Worm (Caenorhabditis elegans) whole organism, L1 larva: Measurements from ENCODE around the gene str-204.
A peak's percentile ranks its signal among the peaks of the same experiment; 100 is the strongest.

Experiments
- C04F5.9 ChIP-seq: sonication (generic microtip); optimal IDR thresholded peaks from 2 replicates; lab custom pipeline; 2016; ENCODE audit warnings: missing genetic modification characterization, missing compliant biosample characterization
- C16A3.4 ChIP-seq: fragments of 150-350 bp; optimal IDR thresholded peaks from 2 replicates; lab custom pipeline; 2014; ENCODE audit warnings: missing biosample characterization, missing genetic modification characterization
- C34B4.2 ChIP-seq: sonication (generic microtip); optimal IDR thresholded peaks from 2 replicates; lab custom pipeline; 2017; ENCODE audit warnings: mild to moderate bottlenecking, missing genetic modification characterization, missing compliant biosample characterization
- F16B12.6 ChIP-seq: fragments of 150-350 bp; optimal IDR thresholded peaks from 2 replicates; lab custom pipeline; 2014; ENCODE audit warnings: missing biosample characterization, missing genetic modification characterization
- Y116A8C.19 ChIP-seq: sonication (generic microtip); optimal IDR thresholded peaks from 2 replicates; lab custom pipeline; 2016; ENCODE audit warnings: missing compliant biosample characterization, missing genetic modification characterization, borderline replicate concordance
- aha-1 ChIP-seq: fragments of 150-350 bp; optimal IDR thresholded peaks from 2 replicates; lab custom pipeline; 2014; ENCODE audit warnings: missing biosample characterization, missing genetic modification characterization
- ama-1 ChIP-seq: fragments of 150-350 bp; optimal IDR thresholded peaks from 2 replicates; lab custom pipeline; 2014
- ceh-82 ChIP-seq, 3 experiments: fragments of 150-350 bp in 1 of 3; sonication (generic microtip) in 2 of 3; optimal IDR thresholded peaks; 2 replicates each; lab custom pipeline; 2014 to 2017; ENCODE audit warnings: missing biosample characterization in 3 of 3, missing genetic modification characterization in 3 of 3
- ceh-90 ChIP-seq: sonication (generic microtip); optimal IDR thresholded peaks from 2 replicates; lab custom pipeline; 2016; ENCODE audit warnings: missing genetic modification characterization, missing compliant biosample characterization
- dpl-1 ChIP-seq, 3 experiments: fragments of 150-350 bp in 2 of 3; sonication (generic microtip) in 1 of 3; optimal IDR thresholded peaks; 2 replicates each; lab custom pipeline; 2014 to 2017; ENCODE audit warnings: missing biosample characterization in 3 of 3, missing genetic modification characterization in 3 of 3, missing genetic modification reagents in 3 of 3
- efl-1 ChIP-seq, 4 experiments: fragments of 150-350 bp; optimal IDR thresholded peaks in 3 of 4; peaks in 1 of 4; 1 replicate in 1 of 4; 2 replicates in 3 of 4; lab custom pipeline; 2014; ENCODE audit warnings: missing biosample characterization in 2 of 4, missing genetic modification characterization in 2 of 4, missing genetic modification reagents in 2 of 4
- efl-3 ChIP-seq: fragments of 200-800 bp; sonication (Bioruptor generic); optimal IDR thresholded peaks from 2 replicates; lab custom pipeline; 2018; ENCODE audit warnings: mild to moderate bottlenecking, missing genetic modification characterization, missing compliant biosample characterization
- egl-13 ChIP-seq: sonication (generic microtip); optimal IDR thresholded peaks from 2 replicates; lab custom pipeline; 2016; ENCODE audit warnings: missing genotype, missing genetic modification reagents, missing genetic modification characterization, missing compliant biosample characterization
- egl-27 ChIP-seq, 2 experiments: fragments of 150-350 bp in 1 of 2; sonication (generic microtip); optimal IDR thresholded peaks; 3 replicates each; lab custom pipeline; 2017 to 2018; ENCODE audit warnings: missing biosample characterization in 2 of 2, missing genetic modification characterization in 2 of 2, missing genetic modification reagents in 2 of 2
- fkh-4 ChIP-seq: sonication (generic microtip); optimal IDR thresholded peaks from 2 replicates; lab custom pipeline; 2016; ENCODE audit warnings: missing compliant biosample characterization, missing genetic modification characterization, borderline replicate concordance
- fkh-8 ChIP-seq: sonication (generic microtip); optimal IDR thresholded peaks from 2 replicates; lab custom pipeline; 2016; ENCODE audit warnings: mild to moderate bottlenecking, missing genetic modification characterization, missing compliant biosample characterization
- grh-1 ChIP-seq: fragments of 200-800 bp; sonication (Bioruptor generic); IDR thresholded peaks from 2 replicates; pipeline ENCODE4 v1.3.6; 2022; ENCODE audit warnings: missing genetic modification reagents, missing genetic modification characterization, missing compliant biosample characterization
- hlh-4 ChIP-seq: sonication (generic microtip); optimal IDR thresholded peaks from 2 replicates; lab custom pipeline; 2016; ENCODE audit warnings: mild to moderate bottlenecking, missing genetic modification characterization, missing compliant biosample characterization
- hpl-2 ChIP-seq: fragments of 150-350 bp; optimal IDR thresholded peaks from 2 replicates; lab custom pipeline; 2014; ENCODE audit warnings: missing biosample characterization, missing genetic modification reagents, missing genetic modification characterization
- jun-1 ChIP-seq: fragments of 150-350 bp; optimal IDR thresholded peaks from 2 replicates; lab custom pipeline; 2014; ENCODE audit warnings: missing biosample characterization, missing genetic modification reagents, missing genetic modification characterization
- lin-14 ChIP-seq: fragments of 200-800 bp; sonication (Bioruptor generic); optimal IDR thresholded peaks from 2 replicates; lab custom pipeline; 2018; ENCODE audit warnings: mild to moderate bottlenecking, missing genetic modification characterization, moderate library complexity, missing compliant biosample characterization
- lin-15B ChIP-seq: fragments of 150-350 bp; sonication (generic microtip); optimal IDR thresholded peaks from 3 replicates; lab custom pipeline; 2014; ENCODE audit warnings: missing biosample characterization, missing genetic modification characterization
- lir-3 ChIP-seq: sonication (generic microtip); optimal IDR thresholded peaks from 2 replicates; lab custom pipeline; 2016; ENCODE audit warnings: mild to moderate bottlenecking, missing genetic modification characterization, moderate library complexity, missing compliant biosample characterization; ENCODE audit not compliant: poor library complexity
- nhr-28 ChIP-seq: fragments of 150-350 bp; optimal IDR thresholded peaks from 2 replicates; lab custom pipeline; 2014; ENCODE audit warnings: missing biosample characterization, missing genetic modification characterization
- nhr-76 ChIP-seq: sonication (generic microtip); optimal IDR thresholded peaks from 2 replicates; lab custom pipeline; 2017; ENCODE audit warnings: missing biosample characterization, missing genetic modification characterization
- nhr-84 ChIP-seq: sonication (generic microtip); optimal IDR thresholded peaks from 2 replicates; lab custom pipeline; 2017; ENCODE audit warnings: missing biosample characterization, missing genetic modification characterization
- nhr-90 ChIP-seq: sonication (generic microtip); optimal IDR thresholded peaks from 2 replicates; lab custom pipeline; 2016; ENCODE audit warnings: mild to moderate bottlenecking, missing genetic modification characterization, missing compliant biosample characterization; ENCODE audit not compliant: poor library complexity
- pag-3 ChIP-seq: sonication (generic microtip); optimal IDR thresholded peaks from 2 replicates; lab custom pipeline; 2017; ENCODE audit warnings: missing genetic modification characterization, mild to moderate bottlenecking, missing compliant biosample characterization, antibody characterized with exemption, borderline replicate concordance; ENCODE audit not compliant: insufficient read depth
- pqm-1 ChIP-seq: sonication (generic microtip); optimal IDR thresholded peaks from 3 replicates; lab custom pipeline; 2017; ENCODE audit warnings: missing biosample characterization, missing genetic modification characterization
- rnt-1 ChIP-seq: sonication (generic microtip); optimal IDR thresholded peaks from 2 replicates; lab custom pipeline; 2016; ENCODE audit warnings: mild to moderate bottlenecking, missing genetic modification characterization, moderate library complexity, missing compliant biosample characterization
- skn-1 ChIP-seq: fragments of 150-350 bp; optimal IDR thresholded peaks from 2 replicates; lab custom pipeline; 2014; ENCODE audit warnings: missing biosample characterization, missing genetic modification characterization
- snpc-4 ChIP-seq: fragments of 150-350 bp; optimal IDR thresholded peaks from 2 replicates; lab custom pipeline; 2014; ENCODE audit warnings: missing biosample characterization, missing genetic modification characterization
- zag-1 ChIP-seq: fragments of 150-350 bp; optimal IDR thresholded peaks from 2 replicates; lab custom pipeline; 2014; ENCODE audit warnings: missing biosample characterization, missing genetic modification characterization
- zip-4 ChIP-seq: fragments of 200-800 bp; sonication (Bioruptor generic); optimal IDR thresholded peaks from 2 replicates; lab custom pipeline; 2018; ENCODE audit warnings: mild to moderate bottlenecking, missing genetic modification characterization, moderate library complexity, missing compliant biosample characterization

str-204 gene

ce11 chrV:7120168-7120567 lies 39.3 kb upstream of the str-204 start, which contains the start of gene srx-34:
Gene srx-34, minus strand, starts transcription at chrV:7120268.
- TF ChIP-seq pqm-1 (tag; lab: Kevin White, UChicago) = no peak
- no peak for TF ChIP-seq pag-3 (tag; lab: Kevin White, UChicago)
- TF ChIP-seq jun-1 (tag; lab: Kevin White, UChicago) = no peak
- no peak for TF ChIP-seq fkh-8 (tag; lab: Kevin White, UChicago)
- TF ChIP-seq snpc-4 (tag; lab: Kevin White, UChicago) = no peak
- no peak for TF ChIP-seq nhr-84 (tag; lab: Kevin White, UChicago)
- TF ChIP-seq ceh-90 (tag; lab: Kevin White, UChicago) = no peak
- TF ChIP-seq F16B12.6 (tag; lab: Kevin White, UChicago) = no peak

ce11 chrV:7123188-7123708 lies 36.2 kb upstream of the str-204 start, which contains the start of gene lmd-5:
Gene lmd-5, plus strand, starts transcription at chrV:7123658.
- TF ChIP-seq fkh-8 (tag; lab: Kevin White, UChicago) (no peak), lir-3 (no peak), efl-3 (GFP tag; lab: Kevin White, UChicago) (no peak), F16B12.6 (tag; lab: Kevin White, UChicago) (no peak), nhr-28 (tag; lab: Kevin White, UChicago) (no peak), C34B4.2 (tag; lab: Kevin White, UChicago) (no peak), hlh-4 (no peak), Y116A8C.19 (tag; lab: Kevin White, UChicago) (no peak), nhr-76 (tag; lab: Kevin White, UChicago) (no peak), grh-1 (no peak), skn-1 (tag; lab: Kevin White, UChicago) (no peak), ceh-82 (tag; optimal IDR thresholded peaks at IDR 0.05; lab: Kevin White, UChicago) (no peak)

ce11 chrV:7123979-7124378 lies 35.5 kb upstream of the str-204 start:
- TF ChIP-seq egl-27 (tag; optimal IDR thresholded peaks at IDR 0.05; lab: Kevin White, UChicago) (no peak), lin-15B (tag; lab: Kevin White, UChicago) (no peak), rnt-1 (tag; lab: Kevin White, UChicago) (no peak), hpl-2 (GFP tag; lab: Kevin White, UChicago) (no peak), dpl-1 (GFP tag; optimal IDR thresholded peaks at IDR 0.05; lab: Kevin White, UChicago) (no peak), nhr-90 (tag; lab: Kevin White, UChicago) (no peak), egl-13 (tag; lab: Kevin White, UChicago) (no peak), ama-1 (lab: Kevin White, UChicago) (no peak), C16A3.4 (tag; lab: Kevin White, UChicago) (no peak), zag-1 (tag; lab: Kevin White, UChicago) (no peak), F16B12.6 (tag; lab: Kevin White, UChicago) (no peak), pag-3 (tag; lab: Kevin White, UChicago) (no peak), nhr-28 (tag; lab: Kevin White, UChicago) (no peak), ceh-82 (tag; optimal IDR thresholded peaks at IDR 0.05; lab: Kevin White, UChicago) (no peak), aha-1 (tag; lab: Kevin White, UChicago) (no peak), C04F5.9 (no peak), zip-4 (no peak), lin-14 (GFP tag; lab: Kevin White, UChicago) (no peak)

ce11 chrV:7129460-7129859 lies 30.0 kb upstream of the str-204 start, which contains the start of gene T01C4.8:
Gene T01C4.8, minus strand, starts transcription at chrV:7129560.
- TF ChIP-seq efl-1 (optimal IDR thresholded peaks at IDR 0.05; lab: Kevin White, UChicago) (no peak), efl-1 (GFP tag; optimal IDR thresholded peaks at IDR 0.05 in 1 of 2; lab: Kevin White, UChicago) (peak in 1 of 2 experiments; percentile 13), fkh-4 (tag; lab: Kevin White, UChicago) (no peak)
